Fruit fly (Drosophila melanogaster) whole organism, wandering third instar larva: ENCODE measurements around the gene gro.

ENCODE experiments used
- Dfd ChIP-seq: fragments of >200 bp; optimal IDR thresholded peaks from 2 replicates; lab custom pipeline; 2017; ENCODE audit warnings: missing biosample characterization, missing genetic modification characterization
- Hr78 ChIP-seq: fragments of >200 bp; optimal IDR thresholded peaks from 2 replicates; lab custom pipeline; 2017; ENCODE audit warnings: missing biosample characterization, missing genetic modification characterization
- Myc ChIP-seq: fragments of >200 bp; optimal IDR thresholded peaks from 2 replicates; lab custom pipeline; 2017
- brk ChIP-seq: fragments of 200-800 bp; sonication (Bioruptor generic); optimal IDR thresholded peaks from 2 replicates; lab custom pipeline; 2016; ENCODE audit warnings: missing biosample characterization, mild to moderate bottlenecking, missing genetic modification characterization
- pan ChIP-seq: fragments of >200 bp; optimal IDR thresholded peaks from 2 replicates; lab custom pipeline; 2017
- usp ChIP-seq: fragments of >200 bp; optimal IDR thresholded peaks from 2 replicates; lab custom pipeline; 2017; ENCODE audit warnings: missing biosample characterization, missing genetic modification characterization

- TF ChIP-seq Myc (lab: Kevin White, UChicago) (no peak), brk (GFP tag; lab: Kevin White, UChicago) (no peak), Hr78 (no peak), Dfd (GFP tag; lab: Kevin White, UChicago) (no peak), pan (lab: Kevin White, UChicago) (no peak), usp (GFP tag; lab: Kevin White, UChicago) (no peak)
Measured at dm6 chr3R:26026631-26027274, 14.8 kb upstream of the gro start.
